Fruit fly (Drosophila melanogaster) whole organism, wandering third instar larva: ENCODE results near the gene CG3982.

ENCODE experiments used
- CG32264 ChIP-seq: fragments of 200-800 bp; sonication (Bioruptor generic); optimal IDR thresholded peaks from 2 replicates; lab custom pipeline; 2016; ENCODE audit warnings: missing biosample characterization, missing genetic modification characterization
- CG9705 ChIP-seq: fragments of 200-800 bp; sonication (Bioruptor generic); optimal IDR thresholded peaks from 2 replicates; lab custom pipeline; 2018; ENCODE audit warnings: missing biosample characterization, mild to moderate bottlenecking, missing genetic modification characterization
- CrebA ChIP-seq: fragments of 200-800 bp; sonication (Bioruptor generic); optimal IDR thresholded peaks from 2 replicates; lab custom pipeline; 2016; ENCODE audit warnings: missing biosample characterization, mild to moderate bottlenecking, missing genetic modification characterization, borderline replicate concordance
- Dif ChIP-seq: fragments of 200-275, 200-300 bp; sonication (Bioruptor generic); optimal IDR thresholded peaks from 2 replicates; lab custom pipeline; 2018; ENCODE audit warnings: missing biosample characterization, missing genetic modification characterization; ENCODE audit not compliant: partially characterized antibody
- GATAd ChIP-seq: sonication (Bioruptor generic); optimal IDR thresholded peaks from 2 replicates; lab custom pipeline; 2016; ENCODE audit warnings: missing biosample characterization, missing genetic modification characterization
- HLH106 ChIP-seq: fragments of 200-800 bp; optimal IDR thresholded peaks from 3 replicates; lab custom pipeline; 2019; ENCODE audit warnings: missing biosample characterization, mild to moderate bottlenecking, missing genetic modification characterization, moderate library complexity
- Hnf4 ChIP-seq: fragments of 200-800 bp; sonication (Bioruptor generic); optimal IDR thresholded peaks from 2 replicates; lab custom pipeline; 2016; ENCODE audit warnings: missing biosample characterization, mild to moderate bottlenecking, missing genetic modification characterization
- Hr83 ChIP-seq: fragments of 200-300 bp; sonication (Bioruptor generic); optimal IDR thresholded peaks from 2 replicates; lab custom pipeline; 2016; ENCODE audit warnings: missing biosample characterization, mild to moderate bottlenecking, missing genetic modification characterization, moderate library complexity; ENCODE audit not compliant: poor library complexity, severe bottlenecking
- Jra ChIP-seq: sonication (Bioruptor generic); optimal IDR thresholded peaks from 2 replicates; lab custom pipeline; 2016; ENCODE audit warnings: missing biosample characterization, missing genetic modification characterization
- Mio ChIP-seq: sonication (Bioruptor generic); optimal IDR thresholded peaks from 2 replicates; lab custom pipeline; 2016; ENCODE audit warnings: missing biosample characterization, missing genetic modification characterization
- Myc ChIP-seq: fragments of >200 bp; optimal IDR thresholded peaks from 2 replicates; lab custom pipeline; 2017
- N ChIP-seq: fragments of >200 bp; optimal IDR thresholded peaks from 2 replicates; lab custom pipeline; 2018; ENCODE audit warnings: missing biosample characterization, missing external identifiers, missing genetic modification characterization
- OdsH ChIP-seq: fragments of 200-800 bp; sonication (Bioruptor generic); optimal IDR thresholded peaks from 2 replicates; lab custom pipeline; 2016; ENCODE audit warnings: missing biosample characterization, mild to moderate bottlenecking, missing genetic modification characterization
- Rel ChIP-seq, 2 experiments: fragments of 200-800 bp; sonication (Bioruptor generic) in 1 of 2; optimal IDR thresholded peaks; 2 replicates in 1 of 2; 3 replicates in 1 of 2; lab custom pipeline; 2016 to 2019; ENCODE audit warnings: mild to moderate bottlenecking in 2 of 2, missing biosample characterization in 2 of 2, missing genetic modification characterization in 2 of 2, moderate library complexity in 1 of 2
- Sp1 ChIP-seq: fragments of 200-800 bp; sonication (Bioruptor generic); optimal IDR thresholded peaks from 3 replicates; lab custom pipeline; 2019; ENCODE audit warnings: missing biosample characterization, mild to moderate bottlenecking, missing genetic modification characterization, moderate library complexity
- Vsx2 ChIP-seq: fragments of 200-300, 225-300 bp; sonication (Bioruptor generic); optimal IDR thresholded peaks from 2 replicates; lab custom pipeline; 2018; ENCODE audit warnings: missing biosample characterization, missing genetic modification characterization; ENCODE audit not compliant: partially characterized antibody
- br ChIP-seq: fragments of 200-800 bp; sonication (Bioruptor generic); optimal IDR thresholded peaks from 2 replicates; lab custom pipeline; 2016; ENCODE audit warnings: missing biosample characterization, missing genetic modification characterization
- brk ChIP-seq: fragments of 200-800 bp; sonication (Bioruptor generic); optimal IDR thresholded peaks from 2 replicates; lab custom pipeline; 2016; ENCODE audit warnings: missing biosample characterization, mild to moderate bottlenecking, missing genetic modification characterization
- dl ChIP-seq, 2 experiments: fragments of 175-275, 200-275 bp in 1 of 2; fragments of 200-275 bp in 1 of 2; sonication (Bioruptor generic); optimal IDR thresholded peaks; lab custom pipeline; 2018; ENCODE audit warnings: mild to moderate bottlenecking in 2 of 2, missing biosample characterization in 2 of 2, missing genetic modification characterization in 2 of 2, moderate library complexity in 2 of 2; ENCODE audit not compliant: partially characterized antibody in 2 of 2, insufficient read depth in 1 of 2
- dmrt93B ChIP-seq: fragments of 200-800 bp; sonication (Bioruptor generic); optimal IDR thresholded peaks from 2 replicates; lab custom pipeline; 2018; ENCODE audit warnings: missing biosample characterization, mild to moderate bottlenecking, missing genetic modification characterization
- dsf ChIP-seq: sonication (Bioruptor generic); optimal IDR thresholded peaks from 2 replicates; lab custom pipeline; 2016; ENCODE audit warnings: missing biosample characterization, missing genetic modification characterization, borderline replicate concordance
- ey ChIP-seq: fragments of 200-800 bp; sonication (Bioruptor generic); optimal IDR thresholded peaks from 2 replicates; lab custom pipeline; 2016; ENCODE audit warnings: missing biosample characterization, missing genetic modification characterization
- foxo ChIP-seq, 2 experiments: fragments of 200-800 bp; sonication (Bioruptor generic); optimal IDR thresholded peaks; 2 replicates in 1 of 2; 3 replicates in 1 of 2; lab custom pipeline; 2016 to 2017; ENCODE audit warnings: missing biosample characterization in 2 of 2, missing genetic modification characterization in 2 of 2
- fru ChIP-seq: fragments of 200-800 bp; sonication (Bioruptor generic); optimal IDR thresholded peaks from 3 replicates; lab custom pipeline; 2016; ENCODE audit warnings: missing biosample characterization, mild to moderate bottlenecking, missing genetic modification characterization
- h ChIP-seq: fragments of 200-800 bp; sonication (Bioruptor generic); optimal IDR thresholded peaks from 3 replicates; lab custom pipeline; 2016; ENCODE audit warnings: missing biosample characterization, mild to moderate bottlenecking, missing genetic modification characterization
- jim ChIP-seq: fragments of 175-275, 200-325 bp; sonication (Bioruptor generic); optimal IDR thresholded peaks from 2 replicates; lab custom pipeline; 2016; ENCODE audit warnings: missing biosample characterization, mild to moderate bottlenecking, missing genetic modification characterization
- pan ChIP-seq: fragments of >200 bp; optimal IDR thresholded peaks from 2 replicates; lab custom pipeline; 2017
- psq ChIP-seq: fragments of 200-800 bp; sonication (Bioruptor generic); optimal IDR thresholded peaks from 3 replicates; lab custom pipeline; 2017; ENCODE audit warnings: missing biosample characterization, mild to moderate bottlenecking, missing genetic modification characterization, moderate library complexity
- rgr ChIP-seq: fragments of 200-800 bp; sonication (Bioruptor generic); optimal IDR thresholded peaks from 3 replicates; lab custom pipeline; 2016; ENCODE audit warnings: missing biosample characterization, mild to moderate bottlenecking, missing genetic modification characterization
- sage ChIP-seq: fragments of 200-800 bp; sonication (Bioruptor generic); optimal IDR thresholded peaks from 2 replicates; lab custom pipeline; 2016; ENCODE audit warnings: missing biosample characterization, mild to moderate bottlenecking, missing genetic modification characterization
- sv ChIP-seq: fragments of 200-800 bp; sonication (Bioruptor generic); optimal IDR thresholded peaks from 3 replicates; lab custom pipeline; 2016; ENCODE audit warnings: missing biosample characterization, missing genetic modification characterization
- tai ChIP-seq: sonication (Bioruptor generic); optimal IDR thresholded peaks from 2 replicates; lab custom pipeline; 2016; ENCODE audit warnings: missing biosample characterization, missing genetic modification characterization
- usp ChIP-seq: fragments of >200 bp; optimal IDR thresholded peaks from 2 replicates; lab custom pipeline; 2017; ENCODE audit warnings: missing biosample characterization, missing genetic modification characterization
- woc ChIP-seq: sonication (Bioruptor generic); optimal IDR thresholded peaks from 2 replicates; lab custom pipeline; 2016; ENCODE audit warnings: missing biosample characterization, mild to moderate bottlenecking, missing genetic modification characterization

Gene CG3982

DNA sequence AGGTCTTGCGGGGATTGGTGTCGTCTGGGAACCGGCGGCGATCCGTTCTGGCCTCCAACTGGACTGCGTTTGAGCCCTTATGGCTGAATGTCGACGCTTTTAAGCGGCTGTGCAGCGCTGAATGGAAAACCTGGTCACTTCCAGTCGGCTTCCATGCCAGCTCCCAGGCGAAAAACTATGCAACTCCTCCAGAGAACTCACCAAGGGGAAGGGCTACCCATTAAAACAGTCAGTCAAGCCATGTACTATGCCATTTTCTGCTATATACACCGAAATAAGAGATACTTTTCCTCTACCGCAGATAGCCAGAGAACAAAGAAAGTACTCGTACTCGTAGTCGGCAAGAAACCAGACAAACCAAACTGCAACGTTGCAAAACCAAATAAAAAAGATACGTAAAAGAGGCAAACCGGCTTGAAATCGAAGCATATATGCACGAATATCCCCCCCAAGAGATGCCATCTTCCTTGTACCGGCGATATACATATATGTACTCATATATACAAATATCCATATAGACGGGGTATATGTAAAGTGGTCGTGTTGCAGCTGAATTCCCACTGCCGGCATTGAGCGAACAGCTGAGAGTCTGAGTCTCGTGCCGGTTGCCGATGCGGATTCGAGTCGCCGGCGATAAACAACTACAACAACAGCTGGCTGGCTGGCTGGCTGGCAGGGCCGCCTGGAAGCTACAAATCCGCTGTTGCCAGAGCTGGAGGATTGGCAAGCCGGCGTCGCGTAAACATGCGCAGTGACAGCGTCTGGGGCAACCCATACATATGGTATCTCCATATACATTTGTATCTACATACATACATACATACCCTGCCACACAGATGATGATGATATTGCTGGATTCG, 37.5 kb downstream of the CG3982 start, which contains the start of gene Hsp67Ba:
Gene Hsp67Ba, minus strand, starts transcription at position 51 of the 860 bp plus-strand sequence.
- no peak for TF ChIP-seq usp (GFP tag; lab: Kevin White, UChicago)
- TF ChIP-seq Hr83 (GFP tag; lab: Kevin White, UChicago): peak; percentile 26
- TF ChIP-seq Dif (GFP tag; lab: Kevin White, UChicago): peak; percentile 51
- peak; percentile 49 for TF ChIP-seq psq (GFP tag; lab: Kevin White, UChicago)
- peak; percentile 22 for TF ChIP-seq fru
- TF ChIP-seq CrebA (GFP tag; lab: Kevin White, UChicago): peak; percentile 51
- no peak for TF ChIP-seq Mio (GFP tag; lab: Kevin White, UChicago)
- TF ChIP-seq woc (GFP tag; lab: Kevin White, UChicago): peak; percentile 11
- no peak for TF ChIP-seq rgr (GFP tag; lab: Kevin White, UChicago)
- no peak for TF ChIP-seq OdsH (GFP tag; lab: Kevin White, UChicago)

dm6 chr3L:9377198-9378035, 39.8 kb downstream of the CG3982 start, which contains the start of gene Hsp26:
TSS of gene Hsp26 (minus strand) at chr3L:9377427.
- TF ChIP-seq br: peak; percentile 95
- TF ChIP-seq sage (GFP tag; lab: Kevin White, UChicago): peak; percentile 89
- no peak for TF ChIP-seq Myc (lab: Kevin White, UChicago)
- peak; percentile 60 for TF ChIP-seq dmrt93B (GFP tag; lab: Kevin White, UChicago)
- no peak for TF ChIP-seq CG9705 (GFP tag; lab: Kevin White, UChicago)
- TF ChIP-seq pan (lab: Kevin White, UChicago): no peak
- no peak for TF ChIP-seq CrebA (GFP tag; lab: Kevin White, UChicago)
- peak; percentile 86 for TF ChIP-seq CG32264 (GFP tag; lab: Kevin White, UChicago)
- peak; percentile 95 for TF ChIP-seq fru
- peak; percentile 96 for TF ChIP-seq OdsH (GFP tag; lab: Kevin White, UChicago)
- TF ChIP-seq brk (GFP tag; lab: Kevin White, UChicago): peak; percentile 97
- TF ChIP-seq jim (GFP tag; lab: Kevin White, UChicago): peak; percentile 79
- no peak for TF ChIP-seq usp (GFP tag; lab: Kevin White, UChicago)
- peak; percentile 87 for TF ChIP-seq Jra (GFP tag; lab: Kevin White, UChicago)
- peak; percentile 66 for TF ChIP-seq Dif (GFP tag; lab: Kevin White, UChicago)
- TF ChIP-seq Mio (GFP tag; lab: Kevin White, UChicago): peak; percentile 30
- peak; percentile 59 for TF ChIP-seq dsf (GFP tag; lab: Kevin White, UChicago)
- peak; percentile 93 for TF ChIP-seq Hnf4
- TF ChIP-seq Hr83 (GFP tag; lab: Kevin White, UChicago): peak; percentile 6
- peak; percentile 75 for TF ChIP-seq sv (GFP tag; lab: Kevin White, UChicago)
- TF ChIP-seq Vsx2 (GFP tag; lab: Kevin White, UChicago): peak; percentile 67
- TF ChIP-seq Rel (GFP tag; optimal IDR thresholded peaks at IDR 0.05; lab: Kevin White, UChicago): peak; percentile 0
- peak; percentile 52 for TF ChIP-seq Rel (tag; optimal IDR thresholded peaks at IDR 0.05; lab: Kevin White, UChicago)
- TF ChIP-seq Sp1 (GFP tag; lab: Kevin White, UChicago): peak; percentile 89
- TF ChIP-seq foxo (GFP tag; optimal IDR thresholded peaks at IDR 0.05; lab: Kevin White, UChicago): peak; percentile 52 to 94
- peak; percentile 92 for TF ChIP-seq woc (GFP tag; lab: Kevin White, UChicago)
- no peak for TF ChIP-seq GATAd (GFP tag; lab: Kevin White, UChicago)
- TF ChIP-seq ey (GFP tag; lab: Kevin White, UChicago): peak; percentile 96
- peak; percentile 96 for TF ChIP-seq rgr (GFP tag; lab: Kevin White, UChicago)
- TF ChIP-seq dl (GFP tag; optimal IDR thresholded peaks at IDR 0.05; lab: Kevin White, UChicago; ENCODE audit: insufficient read depth in 1 of 2, partially characterized antibody in 2 of 2): peak; percentile 23 to 25
- peak; percentile 94 for TF ChIP-seq psq (GFP tag; lab: Kevin White, UChicago)
- TF ChIP-seq HLH106 (tag; lab: Kevin White, UChicago): peak; percentile 84
- TF ChIP-seq N (GFP tag; lab: Kevin White, UChicago): no peak
- peak; percentile 97 for TF ChIP-seq h (GFP tag; lab: Kevin White, UChicago)
- no peak for TF ChIP-seq tai (GFP tag; lab: Kevin White, UChicago)
